Fruit fly (Drosophila melanogaster): Measurements from ENCODE around the gene CG17217.

DNA sequence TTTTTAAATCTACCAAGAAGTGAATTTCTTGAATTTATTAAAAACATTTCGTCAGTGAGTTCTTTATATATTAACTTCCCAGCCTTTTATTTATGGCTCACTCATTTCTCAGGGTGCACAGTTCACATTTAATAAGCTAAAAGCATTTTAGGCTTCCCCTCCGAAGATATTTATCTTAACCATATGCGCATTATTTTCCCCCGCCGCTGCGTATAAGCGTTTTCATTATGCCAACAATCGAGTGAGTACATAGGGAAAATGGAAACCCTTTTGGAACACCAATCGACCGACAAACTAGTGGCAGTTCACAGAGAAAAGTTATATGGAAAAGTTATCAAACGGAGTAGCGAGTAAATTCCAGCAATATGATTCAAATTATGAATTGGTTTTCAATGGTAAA is 32.6 kb upstream of the CG17217 start, which contains the start of gene Gr33a:
- TF ChIP-seq CG11902 (GFP tag; optimal IDR thresholded peaks at IDR 0.05) (no peak), CG10669 (GFP tag; optimal IDR thresholded peaks at IDR 0.05) (no peak), CG1621 (tag; optimal IDR thresholded peaks at IDR 0.05) (no peak), CG3919 (GFP tag; optimal IDR thresholded peaks at IDR 0.05) (no peak), Hr4 (GFP tag; optimal IDR thresholded peaks at IDR 0.05) (no peak), CG34406 (GFP tag; optimal IDR thresholded peaks at IDR 0.05) (no peak), CG31627 (GFP tag; optimal IDR thresholded peaks at IDR 0.05) (no peak), Eip78C (GFP tag) (no peak), fkh (GFP tag; optimal IDR thresholded peaks at IDR 0.05) (no peak), salr (GFP tag; optimal IDR thresholded peaks at IDR 0.05) (no peak), Eip93F (GFP tag; optimal IDR thresholded peaks at IDR 0.05) (no peak), achi (GFP tag; optimal IDR thresholded peaks at IDR 0.05) (no peak)
